Fruit fly (Drosophila melanogaster): Measurements from ENCODE around the gene CG31668.

CG31668 gene

dm6 chr2L:2175930-2176643, 29.9 kb downstream of the CG31668 start (continued):
- TF ChIP-seq HLH4C (GFP tag; IDR thresholded peaks at IDR 0.05; ENCODE audit: partially characterized antibody) (no peak), Mrtf (GFP tag; IDR thresholded peaks at IDR 0.05) (no peak; the same call in 2 of the 3 replicates), Jarid2 (GFP tag; optimal IDR thresholded peaks at IDR 0.05) (peak; percentile 15), dmrt99B (tag; optimal IDR thresholded peaks at IDR 0.05) (peak; percentile 52), dm (GFP tag; optimal IDR thresholded peaks at IDR 0.05) (no peak), Usf (GFP tag; optimal IDR thresholded peaks at IDR 0.05) (peak; percentile 44), CG12744 (GFP tag; optimal IDR thresholded peaks at IDR 0.05) (peak; percentile 66), tx (GFP tag; optimal IDR thresholded peaks at IDR 0.05) (no peak), CG11093 (GFP tag; IDR thresholded peaks at IDR 0.05) (no peak), CG18764 (GFP tag; optimal IDR thresholded peaks at IDR 0.05) (no peak), dpn (GFP tag; optimal IDR thresholded peaks at IDR 0.05) (no peak), CG7271 (tag; optimal IDR thresholded peaks at IDR 0.05) (no peak), seq (GFP tag; IDR thresholded peaks at IDR 0.05) (no peak), run (tag; optimal IDR thresholded peaks at IDR 0.05) (no peak), Oaz (GFP tag; IDR thresholded peaks at IDR 0.05) (no peak), Nf-YB (GFP tag; optimal IDR thresholded peaks at IDR 0.05) (peak; percentile 21), fd96Cb (tag; optimal IDR thresholded peaks at IDR 0.05) (peak; percentile 19), E2f1 (GFP tag; IDR thresholded peaks at IDR 0.05) (no peak), CG33213 (GFP tag; optimal IDR thresholded peaks at IDR 0.05) (no peak), CG12659 (GFP tag; optimal IDR thresholded peaks at IDR 0.05) (peak; percentile 67), wor (GFP tag; IDR thresholded peaks at IDR 0.05) (0 out of 2 replicates have a peak, but pooled peaks have one; percentile 28), B-H1 (GFP tag; IDR thresholded peaks at IDR 0.05) (no peak), Sry-β (GFP tag; optimal IDR thresholded peaks at IDR 0.05) (no peak), CG6175 (GFP tag; IDR thresholded peaks at IDR 0.05) (0 out of 3 replicates have a peak, but pooled peaks have one; percentile 48), yki (optimal IDR thresholded peaks at IDR 0.05) (no peak), pita (GFP tag; optimal IDR thresholded peaks at IDR 0.05) (no peak), CG8281 (tag; optimal IDR thresholded peaks at IDR 0.05) (peak; percentile 17), ash1 (GFP tag; optimal IDR thresholded peaks at IDR 0.05) (no peak), CG13424 (tag; optimal IDR thresholded peaks at IDR 0.05) (peak; percentile 71), CG12104 (GFP tag; optimal IDR thresholded peaks at IDR 0.05) (no peak), Fer2 (tag; optimal IDR thresholded peaks at IDR 0.05) (no peak), sd (tag; optimal IDR thresholded peaks at IDR 0.05) (no peak), kay (GFP tag; optimal IDR thresholded peaks at IDR 0.05) (no peak), gcm2 (GFP tag; optimal IDR thresholded peaks at IDR 0.05) (no peak), HHEX (GFP tag; optimal IDR thresholded peaks at IDR 0.05) (peak; percentile 40), ranshi (GFP tag; IDR thresholded peaks at IDR 0.05) (no peak), CG16863 (GFP tag; optimal IDR thresholded peaks at IDR 0.05) (no peak), pho (GFP tag; optimal IDR thresholded peaks at IDR 0.05) (peak; percentile 44), CG9215 (GFP tag; IDR thresholded peaks at IDR 0.05) (peak; percentile 33), CG8944 (GFP tag; optimal IDR thresholded peaks at IDR 0.05) (no peak), CG4328 (GFP tag; optimal IDR thresholded peaks at IDR 0.05) (no peak), CG14965 (GFP tag; optimal IDR thresholded peaks at IDR 0.05; ENCODE audit: borderline replicate concordance) (no peak), CG18476 (GFP tag; optimal IDR thresholded peaks at IDR 0.05) (peak; percentile 6), fd3F (GFP tag; optimal IDR thresholded peaks at IDR 0.05) (peak; percentile 33), nmo (GFP tag; optimal IDR thresholded peaks at IDR 0.05) (peak; percentile 51), CG30020 (tag; optimal IDR thresholded peaks at IDR 0.05) (no peak), B-H2 (GFP tag; optimal IDR thresholded peaks at IDR 0.05) (peak; percentile 8), ro (GFP tag; IDR thresholded peaks at IDR 0.05) (no peak), TFAM (GFP tag; optimal IDR thresholded peaks at IDR 0.05) (no peak), BEAF-32 (GFP tag; optimal IDR thresholded peaks at IDR 0.05) (no peak)
